Fruit fly (Drosophila melanogaster) whole organism, embryonic: ENCODE results near the gene CG5835.

Source experiments
- Abd-B ChIP-seq: fragments of 200-800 bp; sonication (Bioruptor generic); optimal IDR thresholded peaks from 2 replicates; lab custom pipeline; 2018; ENCODE audit warnings: missing biosample characterization, mild to moderate bottlenecking, missing genetic modification characterization, moderate library complexity
- BEAF-32 ChIP-seq: fragments of 200-800 bp; sonication (Bioruptor generic); optimal IDR thresholded peaks from 3 replicates; lab custom pipeline; 2017; ENCODE audit warnings: missing biosample characterization, missing genetic modification characterization, mild to moderate bottlenecking, moderate library complexity, missing genetic modification reagents
- Blimp-1 ChIP-seq: fragments of 200-800 bp; sonication (Bioruptor generic); optimal IDR thresholded peaks from 3 replicates; lab custom pipeline; 2018; ENCODE audit warnings: missing biosample characterization, missing genetic modification characterization, mild to moderate bottlenecking, moderate library complexity, missing genetic modification reagents
- CG10147 ChIP-seq: fragments of 200-800 bp; sonication (Bioruptor generic); optimal IDR thresholded peaks from 2 replicates; lab custom pipeline; 2019; ENCODE audit warnings: missing biosample characterization, mild to moderate bottlenecking, missing genetic modification characterization, moderate library complexity
- CG12155 ChIP-seq: fragments of 200-800 bp; sonication (Bioruptor generic); optimal IDR thresholded peaks from 3 replicates; lab custom pipeline; 2016; ENCODE audit warnings: missing biosample characterization, missing genetic modification characterization
- CG12659 ChIP-seq: fragments of 200-800 bp; sonication (Bioruptor generic); optimal IDR thresholded peaks from 3 replicates; lab custom pipeline; 2017; ENCODE audit warnings: mild to moderate bottlenecking, missing biosample characterization, missing genetic modification reagents, missing genetic modification characterization
- CG16815 ChIP-seq: fragments of 200-800 bp; sonication (Bioruptor generic); optimal IDR thresholded peaks from 3 replicates; lab custom pipeline; 2017; ENCODE audit warnings: missing biosample characterization, mild to moderate bottlenecking, missing genetic modification characterization
- CG18262 ChIP-seq: fragments of 200-800 bp; optimal IDR thresholded peaks from 3 replicates; lab custom pipeline; 2019; ENCODE audit warnings: missing biosample characterization, mild to moderate bottlenecking, missing genetic modification characterization, moderate library complexity
- CG2120 ChIP-seq: fragments of 200-800 bp; sonication (Bioruptor generic); optimal IDR thresholded peaks from 3 replicates; lab custom pipeline; 2016; ENCODE audit warnings: missing biosample characterization, missing genetic modification characterization
- CG32772 ChIP-seq: fragments of 200-800 bp; sonication (Bioruptor generic); IDR thresholded peaks from 2 replicates; pipeline ENCODE4 v1.3.6; 2022; ENCODE audit warnings: missing biosample characterization, missing genetic modification characterization
- CG33213 ChIP-seq: fragments of 200-800 bp; sonication (Bioruptor generic); optimal IDR thresholded peaks from 3 replicates; lab custom pipeline; 2016; ENCODE audit warnings: missing biosample characterization, missing genetic modification characterization
- CG3838 ChIP-seq: fragments of 200-800 bp; sonication (Bioruptor generic); optimal IDR thresholded peaks from 3 replicates; lab custom pipeline; 2016; ENCODE audit warnings: missing biosample characterization, missing genetic modification characterization
- CG4730 ChIP-seq: fragments of 200-800 bp; sonication (Bioruptor generic); IDR thresholded peaks from 2 replicates; pipeline ENCODE4 v1.3.6; 2022; ENCODE audit warnings: missing biosample characterization, missing genetic modification characterization
- CG5245 ChIP-seq: fragments of 200-800 bp; sonication (Bioruptor generic); optimal IDR thresholded peaks from 3 replicates; lab custom pipeline; 2016; ENCODE audit warnings: missing biosample characterization, missing genetic modification characterization
- CG5953 ChIP-seq: fragments of 200-800 bp; sonication (Bioruptor generic); IDR thresholded peaks from 2 replicates; pipeline ENCODE4 v1.3.6; 2022; ENCODE audit warnings: missing biosample characterization, missing genetic modification characterization
- CG6654 ChIP-seq: fragments of 200-800 bp; sonication (Bioruptor generic); optimal IDR thresholded peaks from 2 replicates; lab custom pipeline; 2017; ENCODE audit warnings: missing biosample characterization, mild to moderate bottlenecking, missing genetic modification characterization
- CG7271 ChIP-seq: fragments of 200-800 bp; sonication (Bioruptor generic); optimal IDR thresholded peaks from 2 replicates; lab custom pipeline; 2018; ENCODE audit warnings: missing biosample characterization, mild to moderate bottlenecking, missing genetic modification characterization, moderate library complexity
- CG7556 ChIP-seq: fragments of 200-800 bp; sonication (Bioruptor generic); optimal IDR thresholded peaks from 2 replicates; lab custom pipeline; 2017; ENCODE audit warnings: missing biosample characterization, mild to moderate bottlenecking, missing genetic modification characterization
- CG9876 ChIP-seq: fragments of 200-800 bp; sonication (Bioruptor generic); optimal IDR thresholded peaks from 2 replicates; lab custom pipeline; 2016; ENCODE audit warnings: missing biosample characterization, missing genetic modification characterization
- CHES-1-like ChIP-seq: fragments of 200-800 bp; sonication (Bioruptor generic); optimal IDR thresholded peaks from 2 replicates; lab custom pipeline; 2016; ENCODE audit warnings: missing biosample characterization, missing genetic modification characterization
- D19A ChIP-seq: fragments of 200-800 bp; optimal IDR thresholded peaks from 3 replicates; lab custom pipeline; 2019; ENCODE audit warnings: missing biosample characterization, mild to moderate bottlenecking, missing genetic modification characterization, moderate library complexity
- Dfd ChIP-seq, 2 experiments: fragments of >200 bp; optimal IDR thresholded peaks; 2 replicates each; lab custom pipeline; 2017; ENCODE audit warnings: missing biosample characterization in 2 of 2, missing genetic modification characterization in 2 of 2
- Dip2 ChIP-seq: fragments of 200-800 bp; sonication (Bioruptor generic); IDR thresholded peaks from 2 replicates; pipeline ENCODE4 v1.3.6; 2022; ENCODE audit warnings: missing biosample characterization, missing genetic modification characterization
- Fer3 ChIP-seq: fragments of 200-800 bp; sonication (Bioruptor generic); optimal IDR thresholded peaks from 2 replicates; lab custom pipeline; 2018; ENCODE audit warnings: missing biosample characterization, mild to moderate bottlenecking, missing genetic modification characterization, moderate library complexity
- GATAe ChIP-seq: fragments of 200-800 bp; sonication (Bioruptor generic); conservative IDR thresholded peaks from 2 replicates; pipeline ENCODE4 v1.3.6; 2022; ENCODE audit warnings: missing biosample characterization, missing genetic modification characterization
- Gsc ChIP-seq: fragments of 200-800 bp; sonication (Bioruptor generic); IDR thresholded peaks from 2 replicates; pipeline ENCODE4 v1.3.6; 2022; ENCODE audit warnings: missing biosample characterization, missing genetic modification characterization
- HLH4C ChIP-seq: fragments of 200-800 bp; sonication (Bioruptor generic); IDR thresholded peaks from 3 replicates; pipeline ENCODE4 v1.3.6; 2022; ENCODE audit warnings: missing biosample characterization, missing genetic modification characterization; ENCODE audit not compliant: partially characterized antibody
- HLH54F ChIP-seq: fragments of 200-800 bp; sonication (Bioruptor generic); optimal IDR thresholded peaks from 3 replicates; lab custom pipeline; 2016; ENCODE audit warnings: missing biosample characterization, missing genetic modification characterization
- Hey ChIP-seq: fragments of 200-800 bp; sonication (Bioruptor generic); optimal IDR thresholded peaks from 3 replicates; lab custom pipeline; 2018; ENCODE audit warnings: missing biosample characterization, mild to moderate bottlenecking, missing genetic modification characterization
- Hr3 ChIP-seq: fragments of 200-800 bp; sonication (Bioruptor generic); optimal IDR thresholded peaks from 3 replicates; lab custom pipeline; 2016; ENCODE audit warnings: missing biosample characterization, missing genetic modification characterization
- Hr39 ChIP-seq: fragments of >200 bp; optimal IDR thresholded peaks from 2 replicates; lab custom pipeline; 2017
- Neu2 ChIP-seq: fragments of 200-800 bp; sonication (Bioruptor generic); optimal IDR thresholded peaks from 3 replicates; lab custom pipeline; 2016; ENCODE audit warnings: missing biosample characterization, missing genetic modification characterization, borderline replicate concordance
- Xrp1 ChIP-seq: fragments of 200-800 bp; sonication (Bioruptor generic); IDR thresholded peaks from 2 replicates; pipeline ENCODE4 v1.3.6; 2022; ENCODE audit warnings: missing biosample characterization, missing genetic modification characterization
- bcd ChIP-seq: fragments of 200-800 bp; sonication (Bioruptor generic); optimal IDR thresholded peaks from 2 replicates; lab custom pipeline; 2017; ENCODE audit warnings: missing biosample characterization, mild to moderate bottlenecking, missing genetic modification characterization
- btn ChIP-seq: fragments of 200-800 bp; sonication (Bioruptor generic); optimal IDR thresholded peaks from 2 replicates; lab custom pipeline; 2016; ENCODE audit warnings: missing biosample characterization, missing genetic modification characterization
- cg ChIP-seq: fragments of 200-800 bp; sonication (Bioruptor generic); optimal IDR thresholded peaks from 3 replicates; lab custom pipeline; 2019; ENCODE audit warnings: missing biosample characterization, mild to moderate bottlenecking, missing genetic modification characterization, moderate library complexity
- chif ChIP-seq, 2 experiments: fragments of 200-800 bp; sonication (Bioruptor generic); optimal IDR thresholded peaks; 3 replicates each; lab custom pipeline; 2016; ENCODE audit warnings: missing biosample characterization in 2 of 2, missing genetic modification characterization in 2 of 2
- crp ChIP-seq, 2 experiments: fragments of 200-800 bp; sonication (Bioruptor generic); optimal IDR thresholded peaks; 2 replicates in 1 of 2; 3 replicates in 1 of 2; lab custom pipeline; 2017; ENCODE audit warnings: missing biosample characterization in 2 of 2, missing genetic modification characterization in 2 of 2, mild to moderate bottlenecking in 1 of 2, moderate library complexity in 1 of 2
- fd64A ChIP-seq: fragments of 200-800 bp; sonication (Bioruptor generic); optimal IDR thresholded peaks from 3 replicates; lab custom pipeline; 2018; ENCODE audit warnings: missing biosample characterization, mild to moderate bottlenecking, missing genetic modification characterization
- hb ChIP-seq: fragments of 200-800 bp; sonication (Bioruptor generic); IDR thresholded peaks from 3 replicates; pipeline ENCODE4 v1.3.6; 2022; ENCODE audit warnings: missing biosample characterization, missing genetic modification characterization; ENCODE audit not compliant: partially characterized antibody
- hbn ChIP-seq: fragments of 200-800 bp; sonication (Bioruptor generic); IDR thresholded peaks from 2 replicates; pipeline ENCODE4 v1.3.6; 2022; ENCODE audit warnings: missing biosample characterization, missing genetic modification characterization; ENCODE audit not compliant: partially characterized antibody
- nmo ChIP-seq: fragments of 200-800 bp; sonication (Bioruptor generic); optimal IDR thresholded peaks from 2 replicates; lab custom pipeline; 2018; ENCODE audit warnings: missing biosample characterization, mild to moderate bottlenecking, missing genetic modification characterization, moderate library complexity
- onecut ChIP-seq: fragments of 200-800 bp; sonication (Bioruptor generic); IDR thresholded peaks from 2 replicates; pipeline ENCODE4 v1.3.6; 2022; ENCODE audit warnings: missing biosample characterization, missing genetic modification characterization
- sisA ChIP-seq: fragments of 200-800 bp; sonication (Bioruptor generic); IDR thresholded peaks from 2 replicates; pipeline ENCODE4 v1.3.6; 2022; ENCODE audit warnings: missing biosample characterization, missing genetic modification characterization
- sr ChIP-seq: fragments of 200-800 bp; sonication (Bioruptor generic); IDR thresholded peaks from 3 replicates; pipeline ENCODE4 v1.3.6; 2022; ENCODE audit warnings: missing biosample characterization, missing genetic modification characterization
- ssp ChIP-seq: fragments of 200-800 bp; sonication (Bioruptor generic); IDR thresholded peaks from 2 replicates; pipeline ENCODE4 v1.3.6; 2022; ENCODE audit warnings: missing biosample characterization, missing genetic modification characterization
- tll ChIP-seq, 2 experiments: fragments of 200-800 bp in 1 of 2; fragments of >200 bp in 1 of 2; sonication (Bioruptor generic) in 1 of 2; optimal IDR thresholded peaks; 2 replicates each; lab custom pipeline; 2017 to 2019; ENCODE audit warnings: missing biosample characterization in 2 of 2, missing genetic modification characterization in 2 of 2, mild to moderate bottlenecking in 1 of 2, moderate library complexity in 1 of 2
- vnd ChIP-seq: fragments of 200-800 bp; sonication (Bioruptor generic); IDR thresholded peaks from 3 replicates; pipeline ENCODE4 v1.3.6; 2022; ENCODE audit warnings: missing biosample characterization, missing genetic modification characterization; ENCODE audit not compliant: partially characterized antibody
- zen2 ChIP-seq: fragments of 200-800 bp; sonication (Bioruptor generic); IDR thresholded peaks from 3 replicates; pipeline ENCODE4 v1.3.6; 2022; ENCODE audit warnings: missing biosample characterization, missing genetic modification characterization; ENCODE audit not compliant: partially characterized antibody

Gene CG5835

dm6 chr3R:19156670-19157402 lies 3.4 kb upstream of the CG5835 start, which contains the start of gene nanos (continued):
- TF ChIP-seq CG18262 (tag; lab: Kevin White, UChicago): peak; percentile 26
- TF ChIP-seq CHES-1-like (GFP tag; lab: Kevin White, UChicago): peak; percentile 76
- peak; percentile 58 for TF ChIP-seq CG9876 (GFP tag; lab: Kevin White, UChicago)
- TF ChIP-seq CG16815 (GFP tag; lab: Kevin White, UChicago): peak; percentile 36
- peak; percentile 69 for TF ChIP-seq CG33213 (GFP tag; lab: Kevin White, UChicago)
- no peak for TF ChIP-seq GATAe (GFP tag; lab: Robert Waterston, UW)
- TF ChIP-seq Hr39 (lab: Kevin White, UChicago): no peak
- TF ChIP-seq fd64A: no peak
- TF ChIP-seq CG10147 (GFP tag; lab: Kevin White, UChicago): peak; percentile 48
- TF ChIP-seq onecut: no peak
- TF ChIP-seq vnd (GFP tag; lab: Robert Waterston, UW): peak; percentile 98
- peak; percentile 60 for TF ChIP-seq sisA (GFP tag; lab: Robert Waterston, UW)
- TF ChIP-seq CG7271 (tag; lab: Kevin White, UChicago): no peak
- peak; percentile 95 for TF ChIP-seq HLH4C
- peak; percentile 14 for TF ChIP-seq CG7556 (GFP tag; lab: Kevin White, UChicago)
- TF ChIP-seq Abd-B (GFP tag; lab: Kevin White, UChicago): no peak
- peak; percentile 99 for TF ChIP-seq zen2 (GFP tag; lab: Robert Waterston, UW)
- no peak for TF ChIP-seq CG5245 (GFP tag; lab: Kevin White, UChicago)
- no peak for TF ChIP-seq CG3838 (GFP tag; lab: Kevin White, UChicago)
- TF ChIP-seq CG6654 (GFP tag; lab: Kevin White, UChicago): no peak
- TF ChIP-seq Fer3 (tag; lab: Kevin White, UChicago): peak; percentile 50
- peak; percentile 79 to 99 for TF ChIP-seq crp (GFP tag; optimal IDR thresholded peaks at IDR 0.05; lab: Kevin White, UChicago)
- peak; percentile 45; the same call in 1 of the 3 replicates for TF ChIP-seq sr (GFP tag; lab: Robert Waterston, UW)
- TF ChIP-seq CG4730 (GFP tag; lab: Robert Waterston, UW): no peak
- no peak for TF ChIP-seq cg (GFP tag; lab: Kevin White, UChicago)
- peak; percentile 84 for TF ChIP-seq CG12659 (GFP tag; lab: Kevin White, UChicago)
- no peak for TF ChIP-seq CG32772
- TF ChIP-seq Xrp1 (GFP tag; lab: Robert Waterston, UW): peak; percentile 46; the same call in 1 of the 2 replicates
- peak; percentile 52 for TF ChIP-seq CG12155
- TF ChIP-seq hbn: peak; percentile 99
- peak; percentile 29 to 33 for TF ChIP-seq chif (GFP tag; optimal IDR thresholded peaks at IDR 0.05; lab: Kevin White, UChicago)
- peak; percentile 63 for TF ChIP-seq nmo (GFP tag; lab: Kevin White, UChicago)
- no peak for TF ChIP-seq D19A (tag; lab: Kevin White, UChicago)
- no peak for TF ChIP-seq Dfd (GFP tag; optimal IDR thresholded peaks at IDR 0.05; lab: Kevin White, UChicago)
- TF ChIP-seq ssp: peak; percentile 62
- peak; percentile 42 for TF ChIP-seq Hr3 (GFP tag; lab: Kevin White, UChicago)
- TF ChIP-seq btn (GFP tag; lab: Kevin White, UChicago): no peak
- TF ChIP-seq Hey: peak; percentile 39
- TF ChIP-seq Neu2: no peak
- no peak for TF ChIP-seq Gsc (GFP tag; lab: Robert Waterston, UW)
- TF ChIP-seq CG2120 (GFP tag; lab: Kevin White, UChicago): peak; percentile 83
- peak; percentile 6 for TF ChIP-seq Blimp-1 (GFP tag; lab: Kevin White, UChicago)
- TF ChIP-seq HLH54F (GFP tag; lab: Kevin White, UChicago): peak; percentile 75
- no peak for TF ChIP-seq CG5953 (GFP tag; lab: Robert Waterston, UW)
- TF ChIP-seq tll (GFP tag; optimal IDR thresholded peaks at IDR 0.05; lab: Kevin White, UChicago): no peak
- peak; percentile 98 for TF ChIP-seq hb
- TF ChIP-seq Dip2 (GFP tag; lab: Robert Waterston, UW): no peak
- peak; percentile 86 for TF ChIP-seq bcd (GFP tag; lab: Kevin White, UChicago)
- TF ChIP-seq BEAF-32 (GFP tag; lab: Kevin White, UChicago): peak; percentile 100
